Worm (Caenorhabditis elegans) whole organism, L4 larva: ENCODE measurements around the gene haly-1.

Experiments
- F10B5.3 ChIP-seq: sonication (generic microtip); optimal IDR thresholded peaks from 2 replicates; lab custom pipeline; 2016; ENCODE audit warnings: mild to moderate bottlenecking, missing genetic modification characterization, missing compliant biosample characterization
- F44E2.7 ChIP-seq: fragments of 200-800 bp; sonication (Bioruptor generic); IDR thresholded peaks from 2 replicates; pipeline ENCODE4 v2.1.2; 2022; ENCODE audit warnings: missing genetic modification characterization, missing compliant biosample characterization
- T20F7.1 ChIP-seq: fragments of 200-800 bp; sonication (Bioruptor generic); optimal IDR thresholded peaks from 2 replicates; lab custom pipeline; 2018; ENCODE audit warnings: mild to moderate bottlenecking, missing genetic modification characterization, missing compliant biosample characterization
- Y105C5A.15 ChIP-seq: fragments of 200-800 bp; sonication (Bioruptor generic); IDR thresholded peaks from 2 replicates; pipeline ENCODE4 v1.3.6; 2022; ENCODE audit warnings: missing genetic modification characterization, missing compliant biosample characterization
- Y48G9A.11 ChIP-seq: fragments of 200-800 bp; sonication (Bioruptor generic); IDR thresholded peaks from 2 replicates; pipeline ENCODE4 v1.3.6; 2022; ENCODE audit warnings: missing genetic modification reagents, missing genetic modification characterization, missing compliant biosample characterization
- ama-1 ChIP-seq: fragments of 150-350 bp; optimal IDR thresholded peaks from 2 replicates; lab custom pipeline; 2014; ENCODE audit warnings: inconsistent platforms, mixed read lengths
- arid-1 ChIP-seq: fragments of 200-800 bp; sonication (Bioruptor generic); conservative IDR thresholded peaks from 2 replicates; pipeline ENCODE4 v1.3.6; 2022; ENCODE audit warnings: missing genetic modification reagents, missing genetic modification characterization, missing compliant biosample characterization
- ceh-28 ChIP-seq: fragments of 150-350 bp; optimal IDR thresholded peaks from 2 replicates; lab custom pipeline; 2014; ENCODE audit warnings: missing biosample characterization, missing genetic modification reagents, missing genetic modification characterization
- ceh-82 ChIP-seq: sonication (generic microtip); optimal IDR thresholded peaks from 2 replicates; lab custom pipeline; 2017; ENCODE audit warnings: missing biosample characterization, missing genetic modification characterization
- ctbp-1 ChIP-seq: fragments of 200-800 bp; sonication (Bioruptor generic); IDR thresholded peaks from 2 replicates; pipeline ENCODE4 v1.3.6; 2022; ENCODE audit warnings: missing genetic modification reagents, missing genetic modification characterization, missing compliant biosample characterization
- daf-16 ChIP-seq, 3 experiments: sonication (generic microtip); optimal IDR thresholded peaks; 2 replicates each; lab custom pipeline; 2016 to 2017; ENCODE audit warnings: missing genetic modification characterization in 3 of 3, missing genetic modification reagents in 3 of 3, mild to moderate bottlenecking in 2 of 3, missing compliant biosample characterization in 2 of 3, missing biosample characterization in 1 of 3, moderate library complexity in 1 of 3
- daf-8 ChIP-seq: fragments of 200-800 bp; sonication (Bioruptor generic); IDR thresholded peaks from 2 replicates; pipeline ENCODE4 v1.3.6; 2022; ENCODE audit warnings: missing genetic modification characterization, missing compliant biosample characterization
- dmd-8 ChIP-seq: fragments of 200-800 bp; sonication (Bioruptor generic); IDR thresholded peaks from 2 replicates; pipeline ENCODE4 v1.3.6; 2022; ENCODE audit warnings: missing genetic modification characterization, missing compliant biosample characterization
- dmd-9 ChIP-seq: fragments of 200-800 bp; sonication (Bioruptor generic); IDR thresholded peaks from 2 replicates; pipeline ENCODE4 v1.3.6; 2022; ENCODE audit warnings: missing genetic modification reagents, missing genetic modification characterization, missing compliant biosample characterization
- hmg-1.1 ChIP-seq: fragments of 200-800 bp; sonication (Bioruptor generic); IDR thresholded peaks from 2 replicates; pipeline ENCODE4 v1.3.6; 2022; ENCODE audit warnings: missing genetic modification reagents, missing genetic modification characterization, missing compliant biosample characterization
- lsy-2 ChIP-seq, 2 experiments: fragments of 150-350 bp in 1 of 2; sonication (generic microtip) in 1 of 2; optimal IDR thresholded peaks; 2 replicates each; lab custom pipeline; 2014 to 2017; ENCODE audit warnings: missing biosample characterization in 2 of 2, missing genetic modification characterization in 2 of 2
- madf-5 ChIP-seq, 2 experiments: fragments of 200-800 bp; sonication (Bioruptor generic); IDR thresholded peaks; 2 replicates each; pipeline ENCODE4 v1.3.6; 2022; ENCODE audit warnings: missing compliant biosample characterization in 2 of 2, missing genetic modification characterization in 2 of 2
- mdt-29 ChIP-seq: fragments of 200-800 bp; sonication (Bioruptor generic); IDR thresholded peaks from 2 replicates; pipeline ENCODE4 v1.3.6; 2022; ENCODE audit warnings: missing genetic modification reagents, missing genetic modification characterization, missing compliant biosample characterization
- mxl-2 ChIP-seq: fragments of 200-800 bp; sonication (Bioruptor generic); conservative IDR thresholded peaks from 2 replicates; pipeline ENCODE4 v1.3.6; 2022; ENCODE audit warnings: missing genetic modification reagents, missing genetic modification characterization, missing compliant biosample characterization
- nhr-11 ChIP-seq: fragments of 150-350 bp; optimal IDR thresholded peaks from 2 replicates; lab custom pipeline; 2014; ENCODE audit warnings: missing biosample characterization, missing genetic modification characterization
- nhr-25 ChIP-seq: sonication (generic microtip); optimal IDR thresholded peaks from 2 replicates; lab custom pipeline; 2017; ENCODE audit warnings: missing genetic modification characterization, mild to moderate bottlenecking, missing compliant biosample characterization, antibody characterized with exemption, moderate library complexity, borderline replicate concordance; ENCODE audit not compliant: insufficient read depth
- nhr-28 ChIP-seq: fragments of 150-350 bp; optimal IDR thresholded peaks from 2 replicates; lab custom pipeline; 2014; ENCODE audit warnings: missing biosample characterization, missing genetic modification characterization
- nhr-48 ChIP-seq: sonication (generic microtip); optimal IDR thresholded peaks from 2 replicates; lab custom pipeline; 2016; ENCODE audit warnings: mild to moderate bottlenecking, missing genetic modification characterization, missing compliant biosample characterization
- nhr-6 ChIP-seq: fragments of 150-350 bp; optimal IDR thresholded peaks from 2 replicates; lab custom pipeline; 2014; ENCODE audit warnings: missing biosample characterization, missing genetic modification characterization
- nhr-77 ChIP-seq: fragments of 150-350 bp; optimal IDR thresholded peaks from 2 replicates; lab custom pipeline; 2014; ENCODE audit warnings: missing biosample characterization, missing genetic modification characterization
- pha-4 ChIP-seq, 2 experiments: fragments of 150-350 bp in 1 of 2; fragments of 200-800 bp in 1 of 2; sonication (Bioruptor generic) in 1 of 2; IDR thresholded peaks in 1 of 2; optimal IDR thresholded peaks in 1 of 2; 2 replicates each; pipeline versions ENCODE4 v1.3.6 to Lab custom; 2014 to 2022; ENCODE audit warnings: missing genetic modification characterization in 2 of 2, missing genetic modification reagents in 2 of 2, missing biosample characterization in 1 of 2, missing compliant biosample characterization in 1 of 2
- rbr-2 ChIP-seq: sonication (generic microtip); optimal IDR thresholded peaks from 2 replicates; lab custom pipeline; 2016; ENCODE audit warnings: missing genotype, missing genetic modification characterization, missing compliant biosample characterization
- tag-97 ChIP-seq: fragments of 200-800 bp; sonication (Bioruptor generic); IDR thresholded peaks from 2 replicates; pipeline ENCODE4 v1.3.6; 2022; ENCODE audit warnings: missing genetic modification characterization, missing compliant biosample characterization
- tra-1 ChIP-seq: fragments of 200-800 bp; sonication (Bioruptor generic); IDR thresholded peaks from 2 replicates; pipeline ENCODE4 v1.3.6; 2022; ENCODE audit warnings: missing genetic modification reagents, missing genetic modification characterization, missing compliant biosample characterization
- unc-62 ChIP-seq, 3 experiments: fragments of 150-350 bp in 1 of 3; sonication (generic microtip); optimal IDR thresholded peaks in 2 of 3; peaks in 1 of 3; 1 replicate in 1 of 3; 2 replicates in 2 of 3; lab custom pipeline; 2014 to 2017; ENCODE audit warnings: missing biosample characterization in 3 of 3, missing genetic modification characterization in 3 of 3, missing genetic modification reagents in 3 of 3, missing genotype in 1 of 3
- zip-11 ChIP-seq: fragments of 200-800 bp; sonication (Bioruptor generic); IDR thresholded peaks from 2 replicates; pipeline ENCODE4 v1.3.6; 2022; ENCODE audit warnings: missing genetic modification characterization, missing compliant biosample characterization
- zip-2 ChIP-seq: fragments of 150-350 bp; optimal IDR thresholded peaks from 2 replicates; lab custom pipeline; 2014; ENCODE audit warnings: missing biosample characterization, missing genetic modification characterization

Gene haly-1

DNA sequence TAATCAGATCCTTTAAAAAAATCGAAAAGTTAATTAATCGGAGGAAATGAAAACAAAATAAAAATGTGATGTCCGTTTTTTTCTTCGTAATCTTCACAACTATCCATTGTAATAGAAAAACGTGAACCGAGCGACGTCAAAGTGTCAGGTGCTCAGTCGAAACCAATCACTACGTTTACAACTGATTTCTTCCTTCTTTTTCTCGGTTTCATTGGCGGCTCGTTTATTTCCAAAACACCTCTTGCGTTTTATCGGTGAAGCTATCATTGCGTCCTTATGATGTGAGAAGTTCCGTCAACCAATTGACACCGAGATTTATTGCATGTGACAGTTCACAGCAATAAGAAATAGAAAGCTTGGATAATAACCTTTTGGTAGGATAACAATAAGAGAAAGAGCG, 43.1 kb downstream of the haly-1 start:
- TF ChIP-seq nhr-11 = peak; percentile 48
- TF ChIP-seq daf-16 (GFP tag; optimal IDR thresholded peaks at IDR 0.05; lab: Kevin White, UChicago) = peak in 1 of 2 experiments; percentile 84
- no peak for TF ChIP-seq daf-16 (tag; optimal IDR thresholded peaks at IDR 0.05; lab: Kevin White, UChicago)
- TF ChIP-seq nhr-28 (tag; lab: Kevin White, UChicago) = no peak

- TF ChIP-seq F10B5.3 (tag; lab: Kevin White, UChicago) (no peak), arid-1 (GFP tag; lab: Robert Waterston, UW) (no peak), nhr-6 (tag; lab: Kevin White, UChicago) (no peak), unc-62 (GFP tag; optimal IDR thresholded peaks at IDR 0.05 in 1 of 2; lab: Kevin White, UChicago) (peak in 1 of 2 experiments; percentile 39), unc-62 (tag; optimal IDR thresholded peaks at IDR 0.05; lab: Kevin White, UChicago) (no peak)
Measured at ce11 chrX:10851735-10852134, 44.7 kb downstream of the haly-1 start.

DNA sequence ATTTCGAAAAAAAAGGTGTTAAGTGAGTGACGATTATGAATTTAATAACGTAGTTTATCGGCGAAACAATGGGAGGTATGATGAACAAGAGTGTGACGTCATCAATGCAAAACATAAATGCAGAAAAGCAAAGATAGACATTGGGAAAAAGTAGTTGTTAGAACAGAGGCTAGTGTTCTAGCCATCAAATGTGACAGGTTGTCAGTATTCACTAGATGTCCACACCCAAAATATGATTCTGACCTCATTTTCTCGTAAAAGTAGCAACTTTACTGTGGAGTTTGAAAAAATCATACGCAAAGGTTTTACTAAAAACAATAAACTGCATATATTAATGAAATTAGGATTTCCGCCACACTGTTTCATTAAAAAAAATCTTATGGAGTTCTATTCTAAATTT, 45.2 kb downstream of the haly-1 start:
- no peak for TF ChIP-seq zip-2 (tag; lab: Kevin White, UChicago)
- no peak for TF ChIP-seq nhr-48 (tag; lab: Kevin White, UChicago)
- TF ChIP-seq unc-62 (GFP tag; optimal IDR thresholded peaks at IDR 0.05 in 1 of 2; lab: Kevin White, UChicago) = peak in 1 of 2 experiments; percentile 96
- TF ChIP-seq unc-62 (tag; optimal IDR thresholded peaks at IDR 0.05; lab: Kevin White, UChicago) = no peak

DNA sequence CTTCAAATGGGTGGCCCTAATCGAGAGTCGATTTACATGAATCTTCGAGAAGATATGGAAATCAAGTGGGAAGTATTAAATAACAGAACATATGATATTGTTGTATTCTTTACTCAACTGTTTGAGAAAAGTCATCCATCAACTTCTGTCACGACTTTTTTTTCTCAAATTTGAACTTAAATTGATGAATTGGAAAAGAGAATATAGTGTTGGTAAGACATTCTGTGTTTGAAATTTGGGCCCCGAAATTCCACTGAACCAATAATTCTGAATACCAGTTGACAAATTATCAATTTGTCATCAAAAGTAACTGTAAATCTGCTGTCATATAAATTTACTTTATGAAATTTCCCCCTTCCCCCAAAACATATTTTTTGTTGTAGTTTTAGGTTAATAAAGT, 49.5 kb downstream of the haly-1 start:
- TF ChIP-seq unc-62 (GFP tag; optimal IDR thresholded peaks at IDR 0.05 in 1 of 2; lab: Kevin White, UChicago) (peak in 1 of 2 experiments; percentile 86), unc-62 (tag; optimal IDR thresholded peaks at IDR 0.05; lab: Kevin White, UChicago) (no peak), T20F7.1 (GFP tag; lab: Kevin White, UChicago) (no peak)

ce11 chrX:10844602-10845354, 51.6 kb downstream of the haly-1 start, which contains the start of gene C05A9.2:
Gene C05A9.2, minus strand, starts transcription at chrX:10844674.
- 0 out of 2 replicates have a peak, but pooled peaks have one; percentile 71 for TF ChIP-seq tag-97 (GFP tag; lab: Robert Waterston, UW)
- TF ChIP-seq dmd-9 (GFP tag; lab: Robert Waterston, UW) = no peak
- no peak for TF ChIP-seq Y105C5A.15
- TF ChIP-seq ceh-82 (tag; lab: Kevin White, UChicago) = no peak
- no peak for TF ChIP-seq zip-11 (GFP tag; lab: Robert Waterston, UW)
- no peak for TF ChIP-seq nhr-77 (tag; lab: Kevin White, UChicago)
- no peak for TF ChIP-seq dmd-8 (GFP tag; lab: Robert Waterston, UW)
- TF ChIP-seq ama-1 (lab: Kevin White, UChicago) = no peak
- no peak for TF ChIP-seq pha-4 (GFP tag; IDR thresholded peaks at IDR 0.05; lab: Robert Waterston, UW)
- no peak for TF ChIP-seq pha-4 (tag; optimal IDR thresholded peaks at IDR 0.05; lab: Kevin White, UChicago)
- peak in 1 of 2 experiments; percentile 96 for TF ChIP-seq unc-62 (GFP tag; optimal IDR thresholded peaks at IDR 0.05 in 1 of 2; lab: Kevin White, UChicago)
- no peak for TF ChIP-seq unc-62 (tag; optimal IDR thresholded peaks at IDR 0.05; lab: Kevin White, UChicago)

ce11 chrX:10844137-10844536, 52.3 kb downstream of the haly-1 start:
- TF ChIP-seq ceh-82 (tag; lab: Kevin White, UChicago) (no peak), nhr-48 (tag; lab: Kevin White, UChicago) (no peak), dmd-8 (GFP tag; lab: Robert Waterston, UW) (no peak), Y48G9A.11 (GFP tag; lab: Robert Waterston, UW) (no peak), ctbp-1 (GFP tag; lab: Robert Waterston, UW) (no peak), mdt-29 (GFP tag; lab: Robert Waterston, UW) (no peak), nhr-25 (tag; lab: Kevin White, UChicago) (no peak), lsy-2 (tag; optimal IDR thresholded peaks at IDR 0.05; lab: Kevin White, UChicago) (no peak), ceh-28 (no peak), mxl-2 (no peak), rbr-2 (tag; lab: Kevin White, UChicago) (no peak), F44E2.7 (GFP tag; lab: Robert Waterston, UW) (no peak), tra-1 (GFP tag; lab: Robert Waterston, UW) (no peak), madf-5 (GFP tag; IDR thresholded peaks at IDR 0.05; lab: Robert Waterston, UW) (no peak), daf-8 (GFP tag; lab: Robert Waterston, UW) (no peak), hmg-1.1 (no peak)
- TF ChIP-seq, all 104 proteins: peak for 0
